Worm (Caenorhabditis elegans): ENCODE results near the gene K02D10.1.

K02D10.1 gene

DNA sequence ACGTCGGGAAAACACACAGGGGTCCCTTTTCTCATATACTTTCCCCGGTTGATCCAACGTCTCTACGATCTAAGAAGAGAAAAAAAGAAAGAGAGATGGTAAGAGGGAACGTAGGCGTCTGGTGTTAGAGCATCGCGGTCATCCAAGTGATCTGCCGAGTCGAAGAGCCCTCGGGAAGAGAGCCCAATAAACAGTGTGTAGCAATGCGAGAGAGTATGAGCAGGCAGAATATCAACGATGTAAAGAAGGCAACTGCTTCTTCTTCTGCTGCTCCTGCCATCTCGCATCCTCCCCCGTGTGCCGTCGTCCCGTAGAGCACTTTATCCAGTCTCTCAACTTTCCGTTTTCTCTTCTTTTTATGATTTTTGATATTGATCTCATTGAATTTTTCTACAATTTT is 46.4 kb downstream of the K02D10.1 start:
- TF ChIP-seq dpl-1 (GFP tag; optimal IDR thresholded peaks at IDR 0.05) (no peak), lsy-27 (tag; optimal IDR thresholded peaks at IDR 0.05; ENCODE audit: borderline replicate concordance, insufficient read depth) (no peak), F57C9.4 (tag; optimal IDR thresholded peaks at IDR 0.05) (no peak), K12H6.12 (tag; optimal IDR thresholded peaks at IDR 0.05) (no peak), ceh-100 (GFP tag; IDR thresholded peaks at IDR 0.05) (no peak), dpff-1 (tag; optimal IDR thresholded peaks at IDR 0.05) (no peak), dox-1 (GFP tag; IDR thresholded peaks at IDR 0.05) (no peak), efl-1 (GFP tag; optimal IDR thresholded peaks at IDR 0.05) (no peak), ZK185.1 (tag; optimal IDR thresholded peaks at IDR 0.05; ENCODE audit: poor library complexity, severe bottlenecking) (no peak), ztf-28 (GFP tag; IDR thresholded peaks at IDR 0.05) (no peak), sptf-2 (GFP tag; optimal IDR thresholded peaks at IDR 0.05) (no peak), ekl-4 (GFP tag; IDR thresholded peaks at IDR 0.05) (no peak), zfh-2 (GFP tag; conservative IDR thresholded peaks at IDR 0.05) (no peak; the same call in 1 of the 2 replicates), K11D2.4 (GFP tag; IDR thresholded peaks at IDR 0.05) (no peak), C06A6.2 (GFP tag; conservative IDR thresholded peaks at IDR 0.05) (no peak), pha-4 (tag; optimal IDR thresholded peaks at IDR 0.05) (no peak), C17E4.6 (GFP tag; IDR thresholded peaks at IDR 0.05) (no peak), akir-1 (GFP tag; optimal IDR thresholded peaks at IDR 0.05) (no peak)

DNA sequence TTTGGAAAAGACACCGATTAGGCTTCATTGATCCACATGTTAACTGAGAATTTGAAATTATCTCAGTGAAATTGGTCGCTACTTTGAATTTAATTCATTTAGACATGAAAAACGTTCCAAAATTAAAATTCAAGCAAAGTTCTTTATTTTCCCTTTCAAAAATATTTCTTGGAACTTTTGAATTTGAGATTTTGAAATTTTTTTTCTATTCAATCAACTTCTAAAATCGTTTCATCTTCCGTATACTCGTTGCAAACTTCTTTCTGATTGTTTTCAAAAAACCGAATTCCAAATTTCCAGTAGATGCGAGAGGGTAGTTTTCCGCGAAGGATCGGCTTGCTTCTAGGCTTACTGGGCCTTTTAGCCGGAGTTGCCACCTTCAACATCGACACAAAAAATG is 49.3 kb downstream of the K02D10.1 start, which contains the start of gene pat-2:
Gene pat-2 (plus strand): TSS at position 301 of the 400 bp plus-strand sequence.
- TF ChIP-seq bed-1 (GFP tag; IDR thresholded peaks at IDR 0.05) = no peak
- TF ChIP-seq athp-1 (tag; optimal IDR thresholded peaks at IDR 0.05) = no peak
- TF ChIP-seq snpc-3.4 (tag; optimal IDR thresholded peaks at IDR 0.05) = no peak
- no peak for TF ChIP-seq B0336.3 (GFP tag; IDR thresholded peaks at IDR 0.05)
- no peak for TF ChIP-seq ama-1 (optimal IDR thresholded peaks at IDR 0.05)
- no peak for TF ChIP-seq ama-1 (GFP tag; optimal IDR thresholded peaks at IDR 0.05)
- no peak for TF ChIP-seq hmg-1.2 (GFP tag; IDR thresholded peaks at IDR 0.05)
- no peak for TF ChIP-seq mel-28 (tag; optimal IDR thresholded peaks at IDR 0.05; ENCODE audit: borderline replicate concordance)
- no peak for TF ChIP-seq lin-26 (GFP tag; IDR thresholded peaks at IDR 0.05)
- no peak for TF ChIP-seq sdz-38 (tag; optimal IDR thresholded peaks at IDR 0.05)
- TF ChIP-seq egl-18 (GFP tag; IDR thresholded peaks at IDR 0.05) = no peak
- TF ChIP-seq rec-8 (tag; optimal IDR thresholded peaks at IDR 0.05) = no peak
- no peak for TF ChIP-seq repo-1 (tag; optimal IDR thresholded peaks at IDR 0.05)
- TF ChIP-seq gei-17 (GFP tag; optimal IDR thresholded peaks at IDR 0.05) = no peak
- TF ChIP-seq dpff-1 (tag; optimal IDR thresholded peaks at IDR 0.05) = no peak
- no peak for TF ChIP-seq xnd-1 (tag; optimal IDR thresholded peaks at IDR 0.05)
- TF ChIP-seq ceh-91 (GFP tag; IDR thresholded peaks at IDR 0.05) = no peak
- TF ChIP-seq zfh-2 (GFP tag; conservative IDR thresholded peaks at IDR 0.05) = no peak
- no peak for TF ChIP-seq pha-4 (tag; optimal IDR thresholded peaks at IDR 0.05)
- TF ChIP-seq egl-44 (GFP tag; IDR thresholded peaks at IDR 0.05) = no peak

DNA sequence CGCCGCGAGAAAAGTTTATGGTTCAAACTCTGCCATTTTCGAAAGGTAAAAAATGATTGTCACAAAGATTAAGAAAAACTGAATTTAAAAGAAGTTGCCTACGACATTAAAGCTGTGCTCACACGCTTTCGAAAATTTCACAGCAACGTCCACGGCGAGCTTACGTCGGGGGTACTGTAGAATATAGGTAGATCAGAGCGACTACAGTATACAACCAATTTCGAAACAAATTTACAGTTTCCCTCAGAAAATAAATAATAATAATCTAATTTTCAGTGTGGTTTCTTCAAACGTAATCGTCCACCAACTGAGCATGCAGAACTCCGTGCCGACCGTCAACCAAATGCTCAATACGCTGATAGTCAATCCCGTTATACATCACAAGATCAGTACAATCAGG is 55.2 kb downstream of the K02D10.1 start:
- TF ChIP-seq Y53G8AR.9 (GFP tag; conservative IDR thresholded peaks at IDR 0.05) (0 out of 2 replicates have a peak, but pooled peaks have one; percentile 19), F57A8.1 (GFP tag; optimal IDR thresholded peaks at IDR 0.05) (no peak)

Data from whole organism, young adult.